Fruit fly (Drosophila melanogaster) whole organism, embryonic: ENCODE data around the gene CG13876.

Experiments
- Adf1 ChIP-seq: fragments of 200-800 bp; sonication (Bioruptor generic); IDR thresholded peaks from 2 replicates; pipeline ENCODE4 v1.3.6; 2022; ENCODE audit warnings: missing biosample characterization, missing genetic modification characterization
- Atf-2 ChIP-seq: fragments of 200-800 bp; sonication (Bioruptor generic); optimal IDR thresholded peaks from 2 replicates; lab custom pipeline; 2016; ENCODE audit warnings: missing biosample characterization, missing genetic modification characterization
- CG10462 ChIP-seq: fragments of 200-800 bp; sonication (Bioruptor generic); optimal IDR thresholded peaks from 2 replicates; lab custom pipeline; 2016; ENCODE audit warnings: missing biosample characterization, missing genetic modification characterization
- CG10543 ChIP-seq: fragments of 200-800 bp; sonication (Bioruptor generic); optimal IDR thresholded peaks from 3 replicates; lab custom pipeline; 2017; ENCODE audit warnings: missing biosample characterization, mild to moderate bottlenecking, missing genetic modification characterization, moderate library complexity
- CG10654 ChIP-seq: fragments of 200-800 bp; sonication (Bioruptor generic); optimal IDR thresholded peaks from 2 replicates; lab custom pipeline; 2016; ENCODE audit warnings: missing biosample characterization, missing genetic modification characterization
- CG11398 ChIP-seq: fragments of 200-800 bp; sonication (Bioruptor generic); optimal IDR thresholded peaks from 2 replicates; lab custom pipeline; 2016; ENCODE audit warnings: missing biosample characterization, missing genetic modification characterization
- CG1233 ChIP-seq: fragments of 200-800 bp; sonication (Bioruptor generic); optimal IDR thresholded peaks from 4 replicates; lab custom pipeline; 2018; ENCODE audit warnings: missing biosample characterization, mild to moderate bottlenecking, missing genetic modification characterization
- CG12942 ChIP-seq: fragments of 200-800 bp; sonication (Bioruptor generic); optimal IDR thresholded peaks from 3 replicates; lab custom pipeline; 2016; ENCODE audit warnings: missing biosample characterization, missing genetic modification characterization
- CG13296 ChIP-seq: fragments of 200-800 bp; sonication (Bioruptor generic); optimal IDR thresholded peaks from 3 replicates; lab custom pipeline; 2018; ENCODE audit warnings: missing biosample characterization, mild to moderate bottlenecking, missing genetic modification characterization
- CG14667 ChIP-seq: fragments of 200-800 bp; sonication (Bioruptor generic); IDR thresholded peaks from 2 replicates; pipeline ENCODE4 v1.3.6; 2022; ENCODE audit warnings: missing biosample characterization, missing genetic modification characterization
- CG15479 ChIP-seq: fragments of 200-800 bp; sonication (Bioruptor generic); optimal IDR thresholded peaks from 3 replicates; lab custom pipeline; 2019; ENCODE audit warnings: missing biosample characterization, mild to moderate bottlenecking, missing genetic modification characterization, moderate library complexity
- CG1647 ChIP-seq: fragments of 200-800 bp; sonication (Bioruptor generic); optimal IDR thresholded peaks from 3 replicates; lab custom pipeline; 2016; ENCODE audit warnings: missing biosample characterization, missing genetic modification characterization
- CG2120 ChIP-seq: fragments of 200-800 bp; sonication (Bioruptor generic); optimal IDR thresholded peaks from 3 replicates; lab custom pipeline; 2016; ENCODE audit warnings: missing biosample characterization, missing genetic modification characterization
- CG2678 ChIP-seq: fragments of 200-800 bp; sonication (Bioruptor generic); optimal IDR thresholded peaks from 3 replicates; lab custom pipeline; 2019; ENCODE audit warnings: missing biosample characterization, mild to moderate bottlenecking, missing genetic modification characterization, moderate library complexity
- CG34376 ChIP-seq: fragments of 200-800 bp; sonication (Bioruptor generic); optimal IDR thresholded peaks from 2 replicates; lab custom pipeline; 2018; ENCODE audit warnings: missing biosample characterization, mild to moderate bottlenecking, missing genetic modification characterization
- CG4730 ChIP-seq: fragments of 200-800 bp; sonication (Bioruptor generic); IDR thresholded peaks from 2 replicates; pipeline ENCODE4 v1.3.6; 2022; ENCODE audit warnings: missing biosample characterization, missing genetic modification characterization
- CG9727 ChIP-seq: fragments of 200-800 bp; sonication (Bioruptor generic); optimal IDR thresholded peaks from 3 replicates; lab custom pipeline; 2017; ENCODE audit warnings: missing biosample characterization, mild to moderate bottlenecking, missing genetic modification characterization
- CG9817 ChIP-seq: fragments of 200-800 bp; sonication (Bioruptor generic); optimal IDR thresholded peaks from 2 replicates; lab custom pipeline; 2018; ENCODE audit warnings: missing biosample characterization, mild to moderate bottlenecking, missing genetic modification characterization, moderate library complexity
- CHES-1-like ChIP-seq: fragments of 200-800 bp; sonication (Bioruptor generic); optimal IDR thresholded peaks from 2 replicates; lab custom pipeline; 2016; ENCODE audit warnings: missing biosample characterization, missing genetic modification characterization
- Dref ChIP-seq: fragments of 200-800 bp; sonication (Bioruptor generic); IDR thresholded peaks from 2 replicates; pipeline ENCODE4 v1.3.6; 2022; ENCODE audit warnings: missing biosample characterization, missing genetic modification characterization
- H2.0 ChIP-seq: fragments of 200-800 bp; sonication (Bioruptor generic); IDR thresholded peaks from 2 replicates; pipeline ENCODE4 v1.3.6; 2022; ENCODE audit warnings: missing biosample characterization, missing genetic modification characterization
- HLH3B ChIP-seq: fragments of 200-800 bp; sonication (Bioruptor generic); IDR thresholded peaks from 2 replicates; pipeline ENCODE4 v1.3.6; 2022; ENCODE audit warnings: missing biosample characterization, missing genetic modification characterization
- Myb ChIP-seq: fragments of 200-800 bp; sonication (Bioruptor generic); optimal IDR thresholded peaks from 2 replicates; lab custom pipeline; 2016; ENCODE audit warnings: missing biosample characterization, missing genetic modification characterization
- Nf-YC ChIP-seq: fragments of 200-800 bp; optimal IDR thresholded peaks from 3 replicates; lab custom pipeline; 2019; ENCODE audit warnings: missing biosample characterization, mild to moderate bottlenecking, missing genetic modification characterization, moderate library complexity
- Pdp1 ChIP-seq, 2 experiments: fragments of 200-800 bp; sonication (Bioruptor generic); optimal IDR thresholded peaks; 3 replicates each; lab custom pipeline; 2016; ENCODE audit warnings: missing biosample characterization in 2 of 2, missing genetic modification characterization in 2 of 2, mild to moderate bottlenecking in 1 of 2, moderate library complexity in 1 of 2
- bab2 ChIP-seq: fragments of 200-800 bp; sonication (Bioruptor generic); optimal IDR thresholded peaks from 2 replicates; lab custom pipeline; 2016; ENCODE audit warnings: missing biosample characterization, missing genetic modification characterization
- cas ChIP-seq: fragments of 200-800 bp; sonication (Bioruptor generic); IDR thresholded peaks from 2 replicates; pipeline ENCODE4 v1.3.6; 2022; ENCODE audit warnings: missing biosample characterization, missing genetic modification characterization
- caup ChIP-seq: fragments of 200-800 bp; sonication (Bioruptor generic); optimal IDR thresholded peaks from 3 replicates; lab custom pipeline; 2017; ENCODE audit warnings: missing biosample characterization, mild to moderate bottlenecking, missing genetic modification characterization, moderate library complexity; ENCODE audit not compliant: severe bottlenecking
- croc ChIP-seq: fragments of 200-800 bp; sonication (Bioruptor generic); conservative IDR thresholded peaks from 3 replicates; pipeline ENCODE4 v1.3.6; 2022; ENCODE audit warnings: missing biosample characterization, missing genetic modification characterization
- da ChIP-seq: fragments of 200-800 bp; sonication (Bioruptor generic); optimal IDR thresholded peaks from 2 replicates; lab custom pipeline; 2016; ENCODE audit warnings: missing biosample characterization, missing genetic modification characterization
- dmrt99B ChIP-seq: fragments of 200-800 bp; sonication (Bioruptor generic); optimal IDR thresholded peaks from 2 replicates; lab custom pipeline; 2018; ENCODE audit warnings: missing biosample characterization, mild to moderate bottlenecking, missing genetic modification characterization, moderate library complexity
- exex ChIP-seq: fragments of 200-800 bp; sonication (Bioruptor generic); optimal IDR thresholded peaks from 4 replicates; lab custom pipeline; 2018; ENCODE audit warnings: missing biosample characterization, mild to moderate bottlenecking, missing genetic modification characterization, moderate library complexity
- gsb-n ChIP-seq: fragments of 200-800 bp; sonication (Bioruptor generic); optimal IDR thresholded peaks from 3 replicates; lab custom pipeline; 2018; ENCODE audit warnings: missing biosample characterization, mild to moderate bottlenecking, missing genetic modification characterization
- lbe ChIP-seq: fragments of 200-800 bp; sonication (Bioruptor generic); optimal IDR thresholded peaks from 2 replicates; lab custom pipeline; 2016; ENCODE audit warnings: missing biosample characterization, mild to moderate bottlenecking, missing genetic modification characterization
- lilli ChIP-seq: fragments of 200-800 bp; sonication (Bioruptor generic); optimal IDR thresholded peaks from 3 replicates; lab custom pipeline; 2016; ENCODE audit warnings: missing biosample characterization, missing genetic modification characterization
- luna ChIP-seq: fragments of 200-800 bp; sonication (Bioruptor generic); optimal IDR thresholded peaks from 2 replicates; lab custom pipeline; 2016; ENCODE audit warnings: missing biosample characterization, missing genetic modification characterization
- otp ChIP-seq: fragments of 200-800 bp; sonication (Bioruptor generic); IDR thresholded peaks from 3 replicates; pipeline ENCODE4, ENCODE4 v1.3.6; 2022; ENCODE audit warnings: missing biosample characterization, missing genetic modification characterization
- pb ChIP-seq: fragments of 200-800 bp; sonication (Bioruptor generic); optimal IDR thresholded peaks from 3 replicates; lab custom pipeline; 2016; ENCODE audit warnings: missing biosample characterization, missing genetic modification characterization
- pum ChIP-seq: fragments of 200-800 bp; sonication (Bioruptor generic); optimal IDR thresholded peaks from 2 replicates; lab custom pipeline; 2016; ENCODE audit warnings: missing biosample characterization, missing genetic modification characterization
- pzg ChIP-seq: fragments of 200-800 bp; sonication (Bioruptor generic); optimal IDR thresholded peaks from 3 replicates; lab custom pipeline; 2018; ENCODE audit warnings: missing biosample characterization, mild to moderate bottlenecking, missing genetic modification characterization, moderate library complexity
- rib ChIP-seq: fragments of 200-800 bp; sonication (Bioruptor generic); IDR thresholded peaks from 2 replicates; pipeline ENCODE4 v1.3.6; 2022; ENCODE audit warnings: missing biosample characterization, missing genetic modification characterization
- sc ChIP-seq, 3 experiments: fragments of >200 bp in 2 of 3; fragments of 200-800 bp in 1 of 3; sonication (Bioruptor generic) in 1 of 3; optimal IDR thresholded peaks; 2 replicates in 2 of 3; 3 replicates in 1 of 3; lab custom pipeline; 2017; ENCODE audit warnings: mild to moderate bottlenecking in 1 of 3, missing biosample characterization in 1 of 3, missing genetic modification characterization in 1 of 3, missing genetic modification reagents in 1 of 3
- schlank ChIP-seq: fragments of 200-800 bp; sonication (Bioruptor generic); optimal IDR thresholded peaks from 2 replicates; lab custom pipeline; 2018; ENCODE audit warnings: missing biosample characterization, mild to moderate bottlenecking, missing genetic modification characterization
- stwl ChIP-seq: fragments of 200-800 bp; sonication (Bioruptor generic); optimal IDR thresholded peaks from 3 replicates; lab custom pipeline; 2018; ENCODE audit warnings: missing biosample characterization, mild to moderate bottlenecking, missing genetic modification characterization, moderate library complexity
- toy ChIP-seq: fragments of 200-800 bp; sonication (Bioruptor generic); IDR thresholded peaks from 2 replicates; pipeline ENCODE4 v1.3.6; 2022; ENCODE audit warnings: missing biosample characterization, missing genetic modification characterization
- twi ChIP-seq: fragments of 200-800 bp; optimal IDR thresholded peaks from 2 replicates; lab custom pipeline; 2019; ENCODE audit warnings: missing biosample characterization, mild to moderate bottlenecking, missing genetic modification characterization, moderate library complexity
- unpg ChIP-seq: fragments of 200-800 bp; sonication (Bioruptor generic); optimal IDR thresholded peaks from 3 replicates; lab custom pipeline; 2018; ENCODE audit warnings: missing biosample characterization, mild to moderate bottlenecking, missing genetic modification characterization, moderate library complexity
- vnd ChIP-seq: fragments of 200-800 bp; sonication (Bioruptor generic); IDR thresholded peaks from 3 replicates; pipeline ENCODE4 v1.3.6; 2022; ENCODE audit warnings: missing biosample characterization, missing genetic modification characterization; ENCODE audit not compliant: partially characterized antibody
- yki ChIP-seq: fragments of >200 bp; optimal IDR thresholded peaks from 3 replicates; lab custom pipeline; 2018
- zen ChIP-seq: fragments of 200-800 bp; sonication (Bioruptor generic); optimal IDR thresholded peaks from 3 replicates; lab custom pipeline; 2018; ENCODE audit warnings: missing biosample characterization, mild to moderate bottlenecking, missing genetic modification characterization, moderate library complexity

CG13876 gene

DNA sequence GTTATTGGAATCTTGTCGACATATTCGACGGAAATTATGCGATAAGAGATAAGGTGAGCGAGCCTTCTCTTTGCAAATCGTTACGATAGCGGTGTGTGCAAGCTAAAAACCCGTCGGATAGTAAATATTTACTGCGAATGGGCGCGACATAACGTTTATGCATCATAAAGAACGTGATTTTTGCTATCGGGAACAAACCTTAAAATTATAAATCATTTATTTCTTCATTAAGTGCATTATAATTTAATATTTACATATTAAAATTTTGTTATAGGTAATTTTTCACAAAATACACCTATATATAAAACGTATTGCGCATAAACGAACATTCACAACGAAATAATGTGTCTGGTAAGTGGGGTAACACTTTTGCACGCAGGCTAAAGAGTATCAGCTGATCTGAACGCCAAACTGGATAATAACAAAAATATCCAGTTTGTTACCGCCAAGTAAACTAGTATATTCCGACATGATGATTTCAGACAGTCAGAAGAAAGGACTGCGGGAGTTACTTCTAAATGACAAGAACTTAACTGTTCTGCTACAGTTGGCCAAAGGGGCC, at the start of gene CG13876, which contains the start of gene Gk1 (continued):
- peak; percentile 97 for TF ChIP-seq zen
- no peak for TF ChIP-seq yki (lab: Kevin White, UChicago)
- no peak for TF ChIP-seq pb (GFP tag; lab: Kevin White, UChicago)
- peak; percentile 94 for TF ChIP-seq CG1233 (GFP tag; lab: Kevin White, UChicago)
- peak; percentile 29 for TF ChIP-seq pum (GFP tag; lab: Kevin White, UChicago)
- TF ChIP-seq croc (GFP tag; lab: Robert Waterston, UW) = peak; percentile 80
- TF ChIP-seq vnd (GFP tag; lab: Robert Waterston, UW) = no peak
- peak; percentile 94 for TF ChIP-seq HLH3B (GFP tag; lab: Robert Waterston, UW)
- peak; percentile 84 for TF ChIP-seq CG14667 (GFP tag; lab: Robert Waterston, UW)
- peak; percentile 93 for TF ChIP-seq lbe (GFP tag; lab: Kevin White, UChicago)
- peak; percentile 67 for TF ChIP-seq CG10462 (GFP tag; lab: Kevin White, UChicago)
- peak; percentile 82 for TF ChIP-seq toy (GFP tag; lab: Robert Waterston, UW)
- TF ChIP-seq cas (GFP tag; lab: Robert Waterston, UW) = peak; percentile 83
- TF ChIP-seq Adf1 (GFP tag; lab: Robert Waterston, UW) = peak; percentile 83
- no peak for TF ChIP-seq Dref (GFP tag; lab: Robert Waterston, UW)
- TF ChIP-seq CG12942 (GFP tag; lab: Kevin White, UChicago) = peak; percentile 91
- TF ChIP-seq pzg = peak; percentile 56
- TF ChIP-seq lilli = peak; percentile 86
- TF ChIP-seq CG11398 (GFP tag; lab: Kevin White, UChicago) = no peak
- TF ChIP-seq CG1647 (GFP tag; lab: Kevin White, UChicago) = peak; percentile 22
- TF ChIP-seq Atf-2 (GFP tag; lab: Kevin White, UChicago) = peak; percentile 27
- TF ChIP-seq rib = peak; percentile 94
- TF ChIP-seq CHES-1-like (GFP tag; lab: Kevin White, UChicago) = peak; percentile 27
- peak; percentile 90 for TF ChIP-seq CG10654 (GFP tag; lab: Kevin White, UChicago)
- peak; percentile 42 for TF ChIP-seq bab2 (GFP tag; lab: Kevin White, UChicago)
- TF ChIP-seq CG9727 (GFP tag; lab: Kevin White, UChicago) = peak; percentile 97
- peak; percentile 96 for TF ChIP-seq dmrt99B (tag; lab: Kevin White, UChicago)
- TF ChIP-seq H2.0 = peak; percentile 93
- peak; percentile 94 for TF ChIP-seq CG9817 (tag; lab: Kevin White, UChicago)
- peak; percentile 82 for TF ChIP-seq CG15479 (GFP tag; lab: Kevin White, UChicago)
- TF ChIP-seq otp (GFP tag; lab: Robert Waterston, UW) = peak; percentile 87
- TF ChIP-seq CG13296 (GFP tag; lab: Kevin White, UChicago) = peak; percentile 97
- no peak for TF ChIP-seq luna
- TF ChIP-seq CG2120 = peak; percentile 91
- peak; percentile 96 for TF ChIP-seq gsb-n (tag; lab: Kevin White, UChicago)
- peak; percentile 74 for TF ChIP-seq stwl (tag; lab: Kevin White, UChicago)

DNA sequence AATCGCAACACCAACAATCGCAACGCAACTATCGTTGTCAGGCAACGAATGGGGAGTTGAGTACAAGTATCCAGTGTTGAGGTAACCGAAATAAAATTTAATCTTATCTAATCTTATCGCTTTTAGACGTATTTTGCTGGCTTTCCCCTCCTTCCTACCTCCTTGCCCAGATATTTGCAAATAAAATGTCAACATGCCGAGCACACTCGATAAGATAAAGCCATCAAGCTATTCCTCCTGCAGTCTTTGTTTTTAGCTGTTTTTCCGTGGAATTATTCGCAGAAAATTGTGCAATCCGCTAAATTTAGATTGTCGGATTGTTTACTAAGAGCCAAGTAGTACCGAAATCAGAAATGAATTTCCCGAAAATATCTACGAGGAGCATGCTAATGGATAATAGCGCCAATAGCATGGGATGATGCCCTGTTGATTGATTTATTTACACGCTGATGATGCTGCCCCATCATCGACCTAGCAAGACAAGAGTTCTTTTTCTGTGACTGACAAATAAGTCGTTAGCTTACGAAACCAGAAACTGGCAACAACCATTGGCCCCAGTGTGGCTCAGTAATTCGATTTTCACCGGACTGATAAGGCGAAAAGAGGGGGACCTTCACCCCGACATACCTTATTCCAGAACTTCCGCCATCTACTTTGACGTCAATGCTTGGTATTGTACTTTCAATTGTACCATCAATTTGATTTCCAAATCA, 49.2 kb upstream of the CG13876 start:
- no peak for TF ChIP-seq sc (optimal IDR thresholded peaks at IDR 0.05; lab: Kevin White, UChicago)
- TF ChIP-seq sc (GFP tag; optimal IDR thresholded peaks at IDR 0.05; lab: Kevin White, UChicago) = no peak
- TF ChIP-seq CG4730 (GFP tag; lab: Robert Waterston, UW) = no peak
- TF ChIP-seq unpg = no peak
- peak; percentile 63 for TF ChIP-seq caup (GFP tag; lab: Kevin White, UChicago)
- TF ChIP-seq Pdp1 (GFP tag; optimal IDR thresholded peaks at IDR 0.05; lab: Kevin White, UChicago) = peak in 1 of 2 experiments; percentile 77
- TF ChIP-seq Nf-YC (tag; lab: Kevin White, UChicago) = peak; percentile 23
- peak; percentile 72 for TF ChIP-seq CG34376 (GFP tag; lab: Kevin White, UChicago)
- no peak for TF ChIP-seq Myb (GFP tag; lab: Kevin White, UChicago)
- TF ChIP-seq exex (tag; lab: Kevin White, UChicago) = peak; percentile 81
- peak; percentile 19 for TF ChIP-seq schlank (tag; lab: Kevin White, UChicago)
- no peak for TF ChIP-seq twi (tag; lab: Kevin White, UChicago)
- TF ChIP-seq da (GFP tag; lab: Kevin White, UChicago) = no peak
- TF ChIP-seq CG2678 = peak; percentile 14
- peak; percentile 76 for TF ChIP-seq CG10543 (GFP tag; lab: Kevin White, UChicago)
